Fruit fly (Drosophila melanogaster) whole organism: ENCODE measurements around the gene CG12885.

ENCODE experiments used
- CG8478 ChIP-seq: fragments of >200 bp; optimal IDR thresholded peaks from 2 replicates; lab custom pipeline; 2018; ENCODE audit warnings: inconsistent platforms
- Dll ChIP-seq: fragments of >200 bp; optimal IDR thresholded peaks from 2 replicates; lab custom pipeline; 2017
- EcR ChIP-seq, 2 experiments: fragments of >200 bp; optimal IDR thresholded peaks; 2 replicates each; lab custom pipeline; 2017; ENCODE audit warnings: missing biosample characterization in 2 of 2, missing genetic modification characterization in 2 of 2, missing genetic modification reagents in 2 of 2
- pan ChIP-seq: fragments of >200 bp; optimal IDR thresholded peaks from 2 replicates; lab custom pipeline; 2017
- psq ChIP-seq: fragments of >200 bp; optimal IDR thresholded peaks from 2 replicates; lab custom pipeline; 2017
- usp ChIP-seq: fragments of >200 bp; optimal IDR thresholded peaks from 2 replicates; lab custom pipeline; 2017; ENCODE audit warnings: missing biosample characterization, missing genetic modification characterization, mixed read lengths

DNA sequence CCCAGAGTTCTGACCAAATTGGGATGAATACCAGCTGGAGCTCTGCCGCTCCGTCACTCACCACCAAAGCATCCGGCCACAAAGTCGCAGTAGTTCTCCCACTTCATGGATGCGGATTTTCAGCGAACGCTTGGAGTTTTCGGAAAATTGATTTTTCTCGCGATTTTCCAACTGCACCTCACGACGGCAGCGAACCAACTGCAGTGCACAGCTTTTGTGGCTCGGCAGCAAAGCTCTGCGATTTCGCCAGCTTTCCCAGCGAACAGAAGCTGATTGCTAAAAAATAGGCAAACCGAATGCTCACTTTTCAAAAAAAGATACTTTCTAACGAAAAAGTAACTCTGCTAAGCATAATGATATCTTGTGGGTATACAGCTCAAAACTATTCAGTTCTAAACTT is 40.4 kb downstream of the CG12885 start, which contains the start of gene CG5646:
- no peak for TF ChIP-seq usp
- no peak for TF ChIP-seq Dll (lab: Kevin White, UChicago)
- TF ChIP-seq EcR (GFP tag; optimal IDR thresholded peaks at IDR 0.05; lab: Kevin White, UChicago): no peak
- TF ChIP-seq psq (lab: Kevin White, UChicago): no peak
- no peak for TF ChIP-seq pan (lab: Kevin White, UChicago)
- TF ChIP-seq CG8478 (lab: Kevin White, UChicago): no peak
